Fruit fly (Drosophila melanogaster): ENCODE data around the gene CG8326.

DNA sequence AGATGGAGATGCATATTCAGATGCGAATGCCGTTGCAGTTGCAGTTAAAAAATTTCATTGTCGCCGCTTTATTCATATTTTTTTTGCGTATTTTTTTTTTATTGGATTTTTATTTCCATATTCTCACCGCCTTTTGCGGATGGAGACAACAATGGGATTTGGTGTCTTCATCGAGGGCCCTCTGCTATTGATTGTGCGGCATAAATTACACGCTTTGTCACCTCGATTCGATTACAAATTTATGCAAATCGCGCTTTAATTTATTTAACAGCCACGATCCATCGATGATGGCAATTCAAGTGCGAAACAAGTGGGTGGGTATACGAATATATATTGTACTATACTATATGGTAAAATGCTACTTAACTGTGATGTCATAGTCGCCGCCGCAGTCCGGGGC lies 45.6 kb downstream of the CG8326 start:
- TF ChIP-seq Hr96 (GFP tag; optimal IDR thresholded peaks at IDR 0.05) (no peak), kay (GFP tag; ENCODE audit: borderline replicate concordance) (no peak), CG7101 (tag; optimal IDR thresholded peaks at IDR 0.05) (no peak), CG12768 (GFP tag; optimal IDR thresholded peaks at IDR 0.05) (no peak), Crg-1 (GFP tag; optimal IDR thresholded peaks at IDR 0.05) (no peak), cnc (optimal IDR thresholded peaks at IDR 0.05) (no peak), CG14711 (tag; optimal IDR thresholded peaks at IDR 0.05) (no peak), CG1620 (GFP tag; optimal IDR thresholded peaks at IDR 0.05) (no peak), CG5204 (GFP tag; optimal IDR thresholded peaks at IDR 0.05) (no peak), CG7045 (GFP tag; optimal IDR thresholded peaks at IDR 0.05) (no peak), Clk (GFP tag; optimal IDR thresholded peaks at IDR 0.05) (no peak)
